Worm (Caenorhabditis elegans) whole organism, L4 larva: ENCODE measurements around the gene tpp-2.

Experiments
- Y48G9A.11 ChIP-seq: fragments of 200-800 bp; sonication (Bioruptor generic); IDR thresholded peaks from 2 replicates; pipeline ENCODE4 v1.3.6; 2022; ENCODE audit warnings: missing genetic modification reagents, missing genetic modification characterization, missing compliant biosample characterization
- ama-1 ChIP-seq: fragments of 150-350 bp; optimal IDR thresholded peaks from 2 replicates; lab custom pipeline; 2014; ENCODE audit warnings: inconsistent platforms, mixed read lengths
- ceh-20 ChIP-seq: fragments of 200-800 bp; sonication (Bioruptor generic); IDR thresholded peaks from 2 replicates; pipeline ENCODE4 v1.3.6; 2022; ENCODE audit warnings: missing genetic modification reagents, missing genetic modification characterization, missing compliant biosample characterization
- lin-39 ChIP-seq: fragments of 150-350 bp; optimal IDR thresholded peaks from 2 replicates; lab custom pipeline; 2014; ENCODE audit warnings: missing biosample characterization, missing genetic modification reagents, missing genetic modification characterization
- lsy-2 ChIP-seq, 2 experiments: fragments of 150-350 bp in 1 of 2; sonication (generic microtip) in 1 of 2; optimal IDR thresholded peaks; 2 replicates each; lab custom pipeline; 2014 to 2017; ENCODE audit warnings: missing biosample characterization in 2 of 2, missing genetic modification characterization in 2 of 2
- mep-1 ChIP-seq: fragments of 150-350 bp; sonication (generic microtip); optimal IDR thresholded peaks from 3 replicates; lab custom pipeline; 2014; ENCODE audit warnings: missing biosample characterization, missing genetic modification characterization
- nhr-28 ChIP-seq: fragments of 150-350 bp; optimal IDR thresholded peaks from 2 replicates; lab custom pipeline; 2014; ENCODE audit warnings: missing biosample characterization, missing genetic modification characterization
- nhr-76 ChIP-seq: fragments of 150-350 bp; optimal IDR thresholded peaks from 2 replicates; lab custom pipeline; 2014; ENCODE audit warnings: missing biosample characterization, missing genetic modification characterization
- set-16 ChIP-seq: fragments of 200-800 bp; sonication (Bioruptor generic); IDR thresholded peaks from 2 replicates; pipeline ENCODE4 v1.3.6; 2022; ENCODE audit warnings: missing genetic modification reagents, missing genetic modification characterization, missing compliant biosample characterization
- tag-97 ChIP-seq: fragments of 200-800 bp; sonication (Bioruptor generic); IDR thresholded peaks from 2 replicates; pipeline ENCODE4 v1.3.6; 2022; ENCODE audit warnings: missing genetic modification characterization, missing compliant biosample characterization
- zag-1 ChIP-seq: fragments of 150-350 bp; optimal IDR thresholded peaks from 2 replicates; lab custom pipeline; 2014; ENCODE audit warnings: missing biosample characterization, missing genetic modification characterization
- zfp-3 ChIP-seq: fragments of 200-800 bp; sonication (Bioruptor generic); conservative IDR thresholded peaks from 2 replicates; pipeline ENCODE4 v1.3.6; 2022; ENCODE audit warnings: missing genetic modification reagents, missing genetic modification characterization, missing compliant biosample characterization
- zip-2 ChIP-seq: fragments of 150-350 bp; optimal IDR thresholded peaks from 2 replicates; lab custom pipeline; 2014; ENCODE audit warnings: missing biosample characterization, missing genetic modification characterization

- TF ChIP-seq nhr-28 (no peak), lin-39 (no peak), set-16 (GFP tag; lab: Robert Waterston, UW) (no peak), nhr-76 (tag; lab: Kevin White, UChicago) (no peak), ceh-20 (GFP tag; lab: Robert Waterston, UW) (no peak), zag-1 (tag; lab: Kevin White, UChicago) (no peak), zfp-3 (GFP tag; lab: Robert Waterston, UW) (no peak), zip-2 (tag; lab: Kevin White, UChicago) (no peak), ama-1 (lab: Kevin White, UChicago) (no peak), lsy-2 (tag; optimal IDR thresholded peaks at IDR 0.05; lab: Kevin White, UChicago) (no peak), mep-1 (no peak), tag-97 (GFP tag; lab: Robert Waterston, UW) (no peak), Y48G9A.11 (GFP tag; lab: Robert Waterston, UW) (no peak)
These were observed 40.7 kb upstream of the tpp-2 start for ce11 chrII:6138138-6138537.
